Worm (Caenorhabditis elegans): Measurements from ENCODE around the gene str-66.

DNA sequence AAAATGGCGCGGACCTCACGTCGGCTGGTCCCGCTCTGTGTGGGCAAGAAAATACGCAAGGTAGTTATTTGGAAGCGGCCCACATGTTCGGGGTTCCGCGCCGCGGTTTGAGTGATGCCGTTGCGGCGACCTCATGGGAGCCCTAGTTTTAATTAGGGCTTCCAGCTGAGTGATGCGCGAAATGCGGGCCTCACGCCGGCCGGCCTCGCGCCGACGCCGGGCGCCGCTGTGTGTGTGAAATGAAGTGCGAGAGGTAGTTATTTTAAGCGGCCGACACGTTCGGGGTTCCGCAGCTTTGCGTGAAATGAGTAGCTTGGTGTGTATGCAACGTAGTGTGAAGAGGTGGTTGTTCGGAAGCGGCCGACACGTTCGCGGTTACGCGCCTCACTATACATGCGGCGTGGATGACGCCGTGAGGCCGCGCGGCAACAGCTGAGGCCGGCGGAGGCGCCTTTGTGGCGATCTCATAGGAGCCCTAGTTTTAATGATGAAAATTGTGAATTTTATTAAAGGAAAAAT, 45.9 kb upstream of the str-66 start:
- TF ChIP-seq W03F9.2 (tag; optimal IDR thresholded peaks at IDR 0.05) = no peak
- TF ChIP-seq him-1 (tag; optimal IDR thresholded peaks at IDR 0.05) = no peak
- TF ChIP-seq dao-5 (tag; optimal IDR thresholded peaks at IDR 0.05) = no peak

Measured in whole organism, L4/young adult.